Worm (Caenorhabditis elegans) whole organism, L3 larva: ENCODE results near the gene flp-27.

Source experiments
- ama-1 ChIP-seq: fragments of 150-350 bp; optimal IDR thresholded peaks from 2 replicates; lab custom pipeline; 2018
- nhr-12 ChIP-seq: fragments of 150-350 bp; optimal IDR thresholded peaks from 2 replicates; lab custom pipeline; 2014; ENCODE audit warnings: missing biosample characterization, missing genetic modification characterization
- nhr-25 ChIP-seq: sonication (generic microtip); optimal IDR thresholded peaks from 2 replicates; lab custom pipeline; 2017; ENCODE audit warnings: missing biosample characterization, missing genetic modification characterization
- ztf-11 ChIP-seq: fragments of 150-350 bp; optimal IDR thresholded peaks from 2 replicates; lab custom pipeline; 2014; ENCODE audit warnings: missing biosample characterization, missing genetic modification characterization

ce11 chrII:5696218-5696617 is 15.4 kb downstream of the flp-27 start:
- TF ChIP-seq ztf-11 (tag; lab: Kevin White, UChicago) (no peak), nhr-12 (tag; lab: Kevin White, UChicago) (no peak), ama-1 (lab: Kevin White, UChicago) (no peak), nhr-25 (tag; lab: Kevin White, UChicago) (no peak)
